Worm (Caenorhabditis elegans): Measurements from ENCODE around the gene clec-232.

ce11 chrV:15970820-15971219, 5.1 kb upstream of the clec-232 start:
- no peak for TF ChIP-seq ztf-23 (GFP tag; IDR thresholded peaks at IDR 0.05)
- no peak for TF ChIP-seq ref-1 (GFP tag; conservative IDR thresholded peaks at IDR 0.05)
- no peak for TF ChIP-seq cog-1 (tag; optimal IDR thresholded peaks at IDR 0.05)
